Worm (Caenorhabditis elegans) whole organism, midembryonic: ENCODE data around the gene rpl-35.

ENCODE experiments used
- T22C8.4 ChIP-seq: fragments of 200-800 bp; sonication (Bioruptor generic); IDR thresholded peaks from 2 replicates; pipeline ENCODE4 v1.3.6; 2022; ENCODE audit warnings: missing genetic modification characterization, missing compliant biosample characterization
- cog-1 ChIP-seq: sonication (generic microtip); optimal IDR thresholded peaks from 2 replicates; lab custom pipeline; 2016; ENCODE audit warnings: missing genetic modification characterization, missing compliant biosample characterization
- flt-1 ChIP-seq: fragments of 200-800 bp; sonication (Bioruptor generic); IDR thresholded peaks from 2 replicates; pipeline ENCODE4 v1.3.6; 2022; ENCODE audit warnings: missing genetic modification characterization, missing compliant biosample characterization
- klf-2 ChIP-seq: fragments of 200-800 bp; sonication (Bioruptor generic); conservative IDR thresholded peaks from 2 replicates; pipeline ENCODE4 v1.3.6; 2022; ENCODE audit warnings: missing genetic modification reagents, missing genetic modification characterization, missing compliant biosample characterization
- med-1 ChIP-seq: sonication (generic microtip); optimal IDR thresholded peaks from 2 replicates; lab custom pipeline; 2017; ENCODE audit warnings: missing genetic modification characterization, mild to moderate bottlenecking, missing compliant biosample characterization, antibody characterized with exemption, missing genetic modification reagents; ENCODE audit not compliant: insufficient read depth
- ref-1 ChIP-seq: fragments of 200-800 bp; sonication (Bioruptor generic); conservative IDR thresholded peaks from 2 replicates; pipeline ENCODE4 v1.3.6; 2022; ENCODE audit warnings: missing genetic modification reagents, missing genetic modification characterization, missing compliant biosample characterization
- ztf-23 ChIP-seq: fragments of 200-800 bp; sonication (Bioruptor generic); IDR thresholded peaks from 2 replicates; pipeline ENCODE4 v1.3.6; 2022; ENCODE audit warnings: missing genetic modification reagents, missing genetic modification characterization, missing compliant biosample characterization
- ztf-29 ChIP-seq: fragments of 200-800 bp; sonication (Bioruptor generic); IDR thresholded peaks from 2 replicates; pipeline ENCODE4 v1.3.6; 2022; ENCODE audit warnings: missing genetic modification reagents, missing genetic modification characterization, missing compliant biosample characterization

DNA sequence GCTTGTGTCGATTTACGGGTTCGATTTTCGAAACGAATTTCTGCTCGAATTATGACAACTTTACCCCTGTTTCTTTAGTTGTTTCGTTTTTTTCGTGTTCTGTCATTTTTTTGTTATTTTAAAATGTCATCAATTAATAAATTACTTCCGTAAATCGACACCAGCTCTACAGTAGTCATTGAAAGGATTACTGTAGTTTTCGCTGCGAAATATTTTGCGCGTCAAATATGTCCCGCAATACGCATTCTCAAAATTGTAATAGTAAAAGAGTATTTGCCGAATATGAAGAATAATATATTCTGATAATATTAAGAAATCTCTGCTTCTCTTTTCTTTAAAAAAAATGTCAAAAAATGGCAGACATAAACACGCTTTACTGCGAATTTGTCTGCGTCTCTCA lies 38.3 kb downstream of the rpl-35 start:
- TF ChIP-seq ztf-29 (GFP tag; lab: Robert Waterston, UW) (no peak), cog-1 (tag; lab: Kevin White, UChicago) (no peak), ref-1 (GFP tag; lab: Robert Waterston, UW) (no peak), flt-1 (no peak), T22C8.4 (GFP tag; lab: Robert Waterston, UW) (no peak), klf-2 (GFP tag; lab: Robert Waterston, UW) (no peak), med-1 (GFP tag; lab: Kevin White, UChicago) (no peak), ztf-23 (GFP tag; lab: Robert Waterston, UW) (no peak)
